Fruit fly (Drosophila melanogaster) Kc167 (cell line): ENCODE measurements around the gene CG6923.

ENCODE experiments used
- Myc ChIP-seq: fragments of >200 bp; optimal IDR thresholded peaks from 2 replicates; lab custom pipeline; 2017; ENCODE audit warnings: missing external identifiers
- Sin3A ChIP-seq: fragments of >200 bp; optimal IDR thresholded peaks from 2 replicates; lab custom pipeline; 2018; ENCODE audit warnings: missing external identifiers
- h ChIP-seq: fragments of >200 bp; optimal IDR thresholded peaks from 3 replicates; lab custom pipeline; 2018; ENCODE audit warnings: missing external identifiers
- psq ChIP-seq: fragments of >200 bp; optimal IDR thresholded peaks from 2 replicates; lab custom pipeline; 2017; ENCODE audit warnings: missing external identifiers

DNA sequence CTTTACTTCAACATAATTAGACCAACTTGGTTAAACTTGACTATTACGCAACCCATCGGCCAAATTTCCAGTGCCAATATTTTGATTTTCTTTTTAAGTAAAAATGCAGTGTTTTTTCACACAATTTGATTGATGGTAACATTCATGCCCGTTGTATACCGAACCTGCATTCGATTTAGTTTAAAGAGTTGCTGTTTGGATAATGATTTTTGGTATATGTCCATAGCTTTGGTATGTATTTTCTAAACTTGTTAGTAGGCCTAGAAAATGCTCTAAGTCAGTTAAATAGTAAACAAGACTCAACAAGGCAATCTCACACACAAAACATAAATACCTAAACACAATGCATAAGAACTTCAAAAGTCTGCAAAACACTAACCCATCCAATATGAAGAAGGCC lies 46.1 kb downstream of the CG6923 start, which contains the start of gene I-t:
- TF ChIP-seq Myc (lab: Kevin White, UChicago) (no peak), h (lab: Kevin White, UChicago) (no peak), Sin3A (lab: Kevin White, UChicago) (no peak), psq (no peak)
